Worm (Caenorhabditis elegans): ENCODE results near the gene bir-2.

- TF ChIP-seq zim-3 (tag; optimal IDR thresholded peaks at IDR 0.05) (no peak), ceh-100 (GFP tag; IDR thresholded peaks at IDR 0.05) (no peak), ztf-22 (GFP tag; optimal IDR thresholded peaks at IDR 0.05) (no peak), pha-4 (tag; optimal IDR thresholded peaks at IDR 0.05) (no peak), unc-62 (GFP tag; optimal IDR thresholded peaks at IDR 0.05) (no peak), C17E4.6 (GFP tag; IDR thresholded peaks at IDR 0.05) (no peak), lin-54 (GFP tag; optimal IDR thresholded peaks at IDR 0.05) (no peak), ceh-40 (GFP tag; IDR thresholded peaks at IDR 0.05) (no peak), nfya-2 (GFP tag; IDR thresholded peaks at IDR 0.05) (no peak), die-1 (tag; optimal IDR thresholded peaks at IDR 0.05) (no peak), him-1 (tag; optimal IDR thresholded peaks at IDR 0.05) (no peak)
These were observed 38.0 kb upstream of the bir-2 start, which contains the start of gene ttr-44 for ce11 chrV:13530698-13531097.
